Worm (Caenorhabditis elegans): ENCODE measurements around the gene EEED8.12.
A peak's percentile ranks its signal among the peaks of the same experiment; 100 is the strongest.

The EEED8.12 gene

DNA sequence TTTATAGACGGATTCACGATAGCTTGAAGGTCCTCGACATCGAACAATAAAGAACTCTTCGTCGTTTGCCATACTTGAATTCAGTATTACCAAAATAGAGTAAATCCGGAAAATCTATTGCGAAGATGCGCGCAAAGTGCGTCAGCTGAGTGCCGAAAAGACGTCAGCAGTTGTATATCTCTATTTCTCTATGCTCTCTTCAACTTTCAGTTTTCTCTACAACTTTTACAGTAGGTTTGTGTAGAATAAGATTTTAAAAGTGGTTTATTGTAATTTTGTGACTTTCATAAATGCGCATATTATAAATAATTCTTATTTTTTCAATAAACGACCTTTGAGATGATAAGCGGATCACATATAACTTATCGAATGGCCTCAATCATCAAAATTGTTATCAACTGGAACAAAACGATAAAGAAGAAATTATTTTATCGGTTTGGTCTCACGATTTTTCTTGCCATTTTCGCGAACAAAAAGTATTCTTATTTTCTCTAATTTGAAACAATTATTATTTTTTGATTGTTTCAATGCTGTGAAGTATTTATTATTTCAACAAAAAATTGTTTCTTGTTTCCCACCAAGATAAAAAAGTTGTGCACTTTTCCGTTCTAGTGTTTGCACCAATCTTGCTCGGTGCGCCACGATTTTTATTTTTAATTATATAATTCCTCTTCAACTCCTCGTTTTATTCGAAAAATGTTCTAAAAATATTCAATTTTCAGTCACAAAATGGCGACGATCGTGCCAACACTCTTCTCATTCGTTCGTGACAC, 35.4 kb downstream of the EEED8.12 start, which contains the start of the genes agt-2 and F09E5.3 (continued):
- peak; percentile 91 for TF ChIP-seq rcor-1 (GFP tag; IDR thresholded peaks at IDR 0.05)
- TF ChIP-seq lir-1 (GFP tag; conservative IDR thresholded peaks at IDR 0.05), result peak; percentile 67
- peak; percentile 55; the same call in 1 of the 2 replicates for TF ChIP-seq lin-26 (GFP tag; IDR thresholded peaks at IDR 0.05)
- TF ChIP-seq F57A8.1 (GFP tag; optimal IDR thresholded peaks at IDR 0.05), result no peak
- TF ChIP-seq snpc-1.1 (tag; optimal IDR thresholded peaks at IDR 0.05; ENCODE audit: insufficient read depth), result peak; percentile 7
- peak; percentile 35 for TF ChIP-seq atf-7 (tag; optimal IDR thresholded peaks at IDR 0.05)
- no peak for TF ChIP-seq die-1 (tag; optimal IDR thresholded peaks at IDR 0.05)
- TF ChIP-seq Y53G8AR.9 (GFP tag; conservative IDR thresholded peaks at IDR 0.05), result peak; percentile 86
- peak; percentile 86 for TF ChIP-seq pbrm-1 (GFP tag; IDR thresholded peaks at IDR 0.05)
- peak; percentile 68 for TF ChIP-seq ceh-100 (GFP tag; IDR thresholded peaks at IDR 0.05)
- TF ChIP-seq egl-44 (GFP tag; IDR thresholded peaks at IDR 0.05), result no peak
- peak; percentile 84 for TF ChIP-seq dox-1 (GFP tag; IDR thresholded peaks at IDR 0.05)
- TF ChIP-seq hsf-1 (GFP tag; IDR thresholded peaks at IDR 0.05), result no peak
- TF ChIP-seq Y56A3A.18 (GFP tag; IDR thresholded peaks at IDR 0.05), result no peak
- no peak for TF ChIP-seq mxl-1 (tag; optimal IDR thresholded peaks at IDR 0.05)
- TF ChIP-seq lin-54 (GFP tag; optimal IDR thresholded peaks at IDR 0.05), result peak; percentile 87
- TF ChIP-seq lin-40 (tag; optimal IDR thresholded peaks at IDR 0.05), result peak; percentile 92
- TF ChIP-seq tlf-1 (GFP tag; optimal IDR thresholded peaks at IDR 0.05), result peak; percentile 40
- no peak for TF ChIP-seq attf-6 (GFP tag; IDR thresholded peaks at IDR 0.05)
- no peak for TF ChIP-seq hlh-26 (GFP tag; conservative IDR thresholded peaks at IDR 0.05)
- TF ChIP-seq ztf-22 (GFP tag; optimal IDR thresholded peaks at IDR 0.05), result no peak
- TF ChIP-seq madf-6 (GFP tag; IDR thresholded peaks at IDR 0.05), result peak; percentile 82
- TF ChIP-seq D2030.7 (GFP tag; IDR thresholded peaks at IDR 0.05), result 0 out of 2 replicates have a peak, but pooled peaks have one; percentile 55
- TF ChIP-seq tbp1 (GFP tag; optimal IDR thresholded peaks at IDR 0.05), result peak; percentile 61
- TF ChIP-seq attf-5 (GFP tag; optimal IDR thresholded peaks at IDR 0.05), result peak; percentile 92
- TF ChIP-seq somi-1 (GFP tag; optimal IDR thresholded peaks at IDR 0.05), result peak; percentile 19
- no peak for TF ChIP-seq nhr-90 (tag; optimal IDR thresholded peaks at IDR 0.05)
- no peak for TF ChIP-seq bed-1 (GFP tag; IDR thresholded peaks at IDR 0.05)
- no peak for TF ChIP-seq ama-1 (optimal IDR thresholded peaks at IDR 0.05)
- TF ChIP-seq ama-1 (GFP tag; optimal IDR thresholded peaks at IDR 0.05), result no peak
- no peak for TF ChIP-seq mel-28 (tag; optimal IDR thresholded peaks at IDR 0.05; ENCODE audit: borderline replicate concordance)
- TF ChIP-seq pha-4 (tag; optimal IDR thresholded peaks at IDR 0.05), result peak; percentile 61
- no peak for TF ChIP-seq unc-62 (GFP tag; optimal IDR thresholded peaks at IDR 0.05)
- peak; percentile 77 for TF ChIP-seq nfyb-1 (GFP tag; IDR thresholded peaks at IDR 0.05)
- TF ChIP-seq madf-3 (GFP tag; IDR thresholded peaks at IDR 0.05), result peak; percentile 86
- TF ChIP-seq athp-1 (tag; optimal IDR thresholded peaks at IDR 0.05), result peak; percentile 37
- TF ChIP-seq chd-7 (tag; optimal IDR thresholded peaks at IDR 0.05), result peak; percentile 15
- TF ChIP-seq dpl-1 (GFP tag; optimal IDR thresholded peaks at IDR 0.05), result peak; percentile 45
- TF ChIP-seq C06A6.2 (GFP tag; conservative IDR thresholded peaks at IDR 0.05), result peak; percentile 75; the same call in 1 of the 2 replicates
- no peak for TF ChIP-seq let-526 (GFP tag; IDR thresholded peaks at IDR 0.05)
- no peak for TF ChIP-seq ceh-58 (GFP tag; IDR thresholded peaks at IDR 0.05)
- peak; percentile 96 for TF ChIP-seq ztf-18 (tag; optimal IDR thresholded peaks at IDR 0.05)
- peak; percentile 52; the same call in 1 of the 2 replicates for TF ChIP-seq B0336.3 (GFP tag; IDR thresholded peaks at IDR 0.05)
- no peak for TF ChIP-seq him-1 (tag; optimal IDR thresholded peaks at IDR 0.05)
- TF ChIP-seq F39B2.1 (GFP tag; IDR thresholded peaks at IDR 0.05), result no peak
- no peak for TF ChIP-seq F57C9.4 (tag; optimal IDR thresholded peaks at IDR 0.05)
- peak; percentile 50; the same call in 1 of the 2 replicates for TF ChIP-seq hmg-20 (GFP tag; IDR thresholded peaks at IDR 0.05)
- TF ChIP-seq ceh-91 (GFP tag; IDR thresholded peaks at IDR 0.05), result peak; percentile 37; the same call in 1 of the 2 replicates
